Fruit fly (Drosophila melanogaster): Measurements from ENCODE around the gene Sec23.

The Sec23 gene

dm6 chr3R:5636519-5637430, 12.1 kb upstream of the Sec23 start, which contains the start of the genes CG31548 and CG12170 (continued):
- TF ChIP-seq br (GFP tag; optimal IDR thresholded peaks at IDR 0.05) (no peak), CG9705 (GFP tag; optimal IDR thresholded peaks at IDR 0.05) (no peak), Dif (GFP tag; optimal IDR thresholded peaks at IDR 0.05; ENCODE audit: partially characterized antibody) (no peak), HLH106 (tag; optimal IDR thresholded peaks at IDR 0.05) (peak; percentile 36)

DNA sequence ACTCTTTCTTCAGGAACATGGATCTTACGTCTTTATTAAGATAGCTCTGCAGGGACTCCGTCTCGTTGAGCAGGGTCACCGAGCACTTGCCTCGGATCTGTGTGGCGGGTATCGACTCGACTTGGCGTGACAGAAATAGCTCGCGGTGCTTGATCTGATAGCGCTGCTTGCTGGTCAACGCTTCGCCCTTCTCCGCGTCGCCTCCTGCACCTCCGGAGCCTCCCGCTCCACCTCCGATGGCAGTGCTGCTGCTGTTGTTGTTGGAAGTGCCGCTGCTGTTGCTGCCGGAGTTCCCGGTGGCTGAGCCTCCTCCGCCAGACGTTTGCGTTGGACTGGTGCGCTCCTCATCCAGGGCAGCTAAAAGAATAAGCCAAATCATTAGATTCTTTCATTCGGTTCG, 5.4 kb upstream of the Sec23 start:
- TF ChIP-seq Sp1 (GFP tag; optimal IDR thresholded peaks at IDR 0.05): no peak
- TF ChIP-seq dl (GFP tag; optimal IDR thresholded peaks at IDR 0.05; ENCODE audit: insufficient read depth in 1 of 2, partially characterized antibody in 2 of 2): no peak
- TF ChIP-seq Mio (GFP tag; optimal IDR thresholded peaks at IDR 0.05): no peak
- no peak for TF ChIP-seq rgr (GFP tag; optimal IDR thresholded peaks at IDR 0.05)
- TF ChIP-seq HLH106 (tag; optimal IDR thresholded peaks at IDR 0.05): no peak
- TF ChIP-seq Dfd (GFP tag; optimal IDR thresholded peaks at IDR 0.05): no peak
- no peak for TF ChIP-seq Hnf4 (GFP tag; optimal IDR thresholded peaks at IDR 0.05)
- no peak for TF ChIP-seq dmrt93B (GFP tag; optimal IDR thresholded peaks at IDR 0.05)
- TF ChIP-seq jim (GFP tag; optimal IDR thresholded peaks at IDR 0.05): no peak
- no peak for TF ChIP-seq foxo (GFP tag; optimal IDR thresholded peaks at IDR 0.05)
- no peak for TF ChIP-seq N (GFP tag; optimal IDR thresholded peaks at IDR 0.05)

dm6 chr3R:5647705-5648568, 928 bp upstream of the Sec23 start:
- TF ChIP-seq Jra (GFP tag; optimal IDR thresholded peaks at IDR 0.05): peak; percentile 26
- peak; percentile 31 for TF ChIP-seq ey (GFP tag; optimal IDR thresholded peaks at IDR 0.05)
- TF ChIP-seq foxo (GFP tag; optimal IDR thresholded peaks at IDR 0.05): peak in 1 of 2 experiments; percentile 36
- TF ChIP-seq tai (GFP tag; optimal IDR thresholded peaks at IDR 0.05): no peak
- TF ChIP-seq brk (GFP tag; optimal IDR thresholded peaks at IDR 0.05): no peak
- TF ChIP-seq HLH106 (tag; optimal IDR thresholded peaks at IDR 0.05): peak; percentile 35
- peak; percentile 18 for TF ChIP-seq OdsH (GFP tag; optimal IDR thresholded peaks at IDR 0.05)
- TF ChIP-seq rgr (GFP tag; optimal IDR thresholded peaks at IDR 0.05): peak; percentile 31
- peak; percentile 49 for TF ChIP-seq br (GFP tag; optimal IDR thresholded peaks at IDR 0.05)
- TF ChIP-seq Rel (GFP tag; optimal IDR thresholded peaks at IDR 0.05): no peak
- TF ChIP-seq Rel (tag; optimal IDR thresholded peaks at IDR 0.05): peak; percentile 10
- TF ChIP-seq N (GFP tag; optimal IDR thresholded peaks at IDR 0.05): peak; percentile 46
- no peak for TF ChIP-seq lola (GFP tag; optimal IDR thresholded peaks at IDR 0.05)
- no peak for TF ChIP-seq GATAd (GFP tag; optimal IDR thresholded peaks at IDR 0.05)
- peak; percentile 66 for TF ChIP-seq h (GFP tag; optimal IDR thresholded peaks at IDR 0.05)

DNA sequence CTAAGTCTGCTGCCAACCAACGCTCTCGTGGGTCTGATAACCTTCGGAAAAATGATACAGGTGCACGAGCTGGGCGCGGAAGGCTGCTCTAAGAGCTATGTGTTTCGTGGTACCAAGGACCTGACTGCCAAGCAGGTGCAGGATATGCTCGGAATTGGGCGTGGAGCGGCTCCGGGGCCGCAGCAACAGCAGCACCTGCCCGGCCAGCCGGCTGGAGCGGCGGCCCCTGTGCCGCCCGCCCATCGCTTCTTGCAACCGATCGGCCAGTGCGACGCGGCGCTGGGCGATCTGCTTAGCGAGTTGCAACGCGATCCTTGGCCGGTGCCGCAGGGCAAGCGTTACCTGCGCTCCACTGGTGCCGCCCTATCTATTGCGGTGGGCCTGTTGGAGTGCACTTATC, 1.0 kb downstream of the Sec23 start:
- TF ChIP-seq sv (GFP tag; optimal IDR thresholded peaks at IDR 0.05): no peak
- TF ChIP-seq Dfd (GFP tag; optimal IDR thresholded peaks at IDR 0.05): peak; percentile 66

dm6 chr3R:5653887-5654286, 5.0 kb downstream of the Sec23 start:
- TF ChIP-seq foxo (GFP tag; optimal IDR thresholded peaks at IDR 0.05) (no peak), N (GFP tag; optimal IDR thresholded peaks at IDR 0.05) (no peak), CG32264 (GFP tag; optimal IDR thresholded peaks at IDR 0.05) (no peak), GATAd (GFP tag; optimal IDR thresholded peaks at IDR 0.05) (no peak), OdsH (GFP tag; optimal IDR thresholded peaks at IDR 0.05) (no peak), dmrt93B (GFP tag; optimal IDR thresholded peaks at IDR 0.05) (no peak), CrebA (GFP tag; optimal IDR thresholded peaks at IDR 0.05; ENCODE audit: borderline replicate concordance) (no peak), br (GFP tag; optimal IDR thresholded peaks at IDR 0.05) (no peak), Hnf4 (GFP tag; optimal IDR thresholded peaks at IDR 0.05) (no peak), lola (GFP tag; optimal IDR thresholded peaks at IDR 0.05) (no peak)

Measured in whole organism, wandering third instar larva.